Worm (Caenorhabditis elegans) whole organism, L4/young adult: ENCODE results near the gene ZK637.12.

Source experiments
- dao-5 ChIP-seq: sonication (generic microtip); optimal IDR thresholded peaks from 2 replicates; lab custom pipeline; 2016; ENCODE audit warnings: missing genotype, missing genetic modification characterization, moderate library complexity, missing compliant biosample characterization
- him-1 ChIP-seq: sonication (generic microtip); optimal IDR thresholded peaks from 2 replicates; lab custom pipeline; 2016; ENCODE audit warnings: missing genotype, missing genetic modification reagents, missing genetic modification characterization, missing compliant biosample characterization

ce11 chrIII:8933696-8934095, 9.7 kb downstream of the ZK637.12 start:
- TF ChIP-seq him-1 (tag; lab: Kevin White, UChicago) (no peak), dao-5 (tag; lab: Kevin White, UChicago) (no peak)
